Worm (Caenorhabditis elegans) whole organism, L1 larva: ENCODE measurements around the gene pat-6.
A peak's percentile ranks its signal among the peaks of the same experiment; 100 is the strongest.

Source experiments
- C16A3.4 ChIP-seq: fragments of 150-350 bp; optimal IDR thresholded peaks from 2 replicates; lab custom pipeline; 2014; ENCODE audit warnings: missing biosample characterization, missing genetic modification characterization
- C34B4.2 ChIP-seq: sonication (generic microtip); optimal IDR thresholded peaks from 2 replicates; lab custom pipeline; 2017; ENCODE audit warnings: mild to moderate bottlenecking, missing genetic modification characterization, missing compliant biosample characterization
- F16B12.6 ChIP-seq: fragments of 150-350 bp; optimal IDR thresholded peaks from 2 replicates; lab custom pipeline; 2014; ENCODE audit warnings: missing biosample characterization, missing genetic modification characterization
- alr-1 ChIP-seq: fragments of 200-800 bp; sonication (Bioruptor generic); optimal IDR thresholded peaks from 2 replicates; lab custom pipeline; 2018; ENCODE audit warnings: borderline replicate concordance, mild to moderate bottlenecking, missing genetic modification characterization, missing compliant biosample characterization
- ama-1 ChIP-seq: fragments of 150-350 bp; optimal IDR thresholded peaks from 2 replicates; lab custom pipeline; 2014
- blmp-1 ChIP-seq: fragments of 150-350 bp; optimal IDR thresholded peaks from 2 replicates; lab custom pipeline; 2014; ENCODE audit warnings: missing biosample characterization, missing genetic modification characterization
- ceh-63 ChIP-seq: fragments of 200-800 bp; sonication (Bioruptor generic); optimal IDR thresholded peaks from 2 replicates; lab custom pipeline; 2018; ENCODE audit warnings: mild to moderate bottlenecking, missing genetic modification characterization, missing compliant biosample characterization
- ceh-8 ChIP-seq: fragments of 200-800 bp; sonication (Bioruptor generic); optimal IDR thresholded peaks from 2 replicates; lab custom pipeline; 2018; ENCODE audit warnings: mild to moderate bottlenecking, missing genetic modification characterization, moderate library complexity, missing compliant biosample characterization
- ceh-82 ChIP-seq, 3 experiments: fragments of 150-350 bp in 1 of 3; sonication (generic microtip) in 2 of 3; optimal IDR thresholded peaks; 2 replicates each; lab custom pipeline; 2014 to 2017; ENCODE audit warnings: missing biosample characterization in 3 of 3, missing genetic modification characterization in 3 of 3
- ceh-88 ChIP-seq: fragments of 200-800 bp; sonication (Bioruptor generic); IDR thresholded peaks from 2 replicates; pipeline ENCODE4 v1.3.6; 2022; ENCODE audit warnings: missing genetic modification characterization, missing compliant biosample characterization
- ces-1 ChIP-seq: fragments of 150-350 bp; optimal IDR thresholded peaks from 2 replicates; lab custom pipeline; 2014; ENCODE audit warnings: missing biosample characterization, missing genetic modification reagents, missing genetic modification characterization
- dpl-1 ChIP-seq, 3 experiments: fragments of 150-350 bp in 2 of 3; sonication (generic microtip) in 1 of 3; optimal IDR thresholded peaks; 2 replicates each; lab custom pipeline; 2014 to 2017; ENCODE audit warnings: missing biosample characterization in 3 of 3, missing genetic modification characterization in 3 of 3, missing genetic modification reagents in 3 of 3
- dsc-1 ChIP-seq: sonication (generic microtip); optimal IDR thresholded peaks from 2 replicates; lab custom pipeline; 2016; ENCODE audit warnings: mild to moderate bottlenecking, missing genetic modification characterization, missing compliant biosample characterization
- efl-1 ChIP-seq, 4 experiments: fragments of 150-350 bp; optimal IDR thresholded peaks in 3 of 4; peaks in 1 of 4; 1 replicate in 1 of 4; 2 replicates in 3 of 4; lab custom pipeline; 2014; ENCODE audit warnings: missing biosample characterization in 2 of 4, missing genetic modification characterization in 2 of 4, missing genetic modification reagents in 2 of 4
- egl-13 ChIP-seq: sonication (generic microtip); optimal IDR thresholded peaks from 2 replicates; lab custom pipeline; 2016; ENCODE audit warnings: missing genotype, missing genetic modification reagents, missing genetic modification characterization, missing compliant biosample characterization
- egl-27 ChIP-seq, 2 experiments: fragments of 150-350 bp in 1 of 2; sonication (generic microtip); optimal IDR thresholded peaks; 3 replicates each; lab custom pipeline; 2017 to 2018; ENCODE audit warnings: missing biosample characterization in 2 of 2, missing genetic modification characterization in 2 of 2, missing genetic modification reagents in 2 of 2
- ets-5 ChIP-seq: fragments of 200-800 bp; sonication (Bioruptor generic); IDR thresholded peaks from 2 replicates; pipeline ENCODE4 v1.3.6; 2022; ENCODE audit warnings: missing genetic modification characterization, missing compliant biosample characterization
- fkh-10 ChIP-seq: sonication (generic microtip); optimal IDR thresholded peaks from 2 replicates; lab custom pipeline; 2017; ENCODE audit warnings: missing biosample characterization, missing genetic modification reagents, missing genetic modification characterization
- fkh-4 ChIP-seq: sonication (generic microtip); optimal IDR thresholded peaks from 2 replicates; lab custom pipeline; 2016; ENCODE audit warnings: missing compliant biosample characterization, missing genetic modification characterization, borderline replicate concordance
- fkh-8 ChIP-seq: sonication (generic microtip); optimal IDR thresholded peaks from 2 replicates; lab custom pipeline; 2016; ENCODE audit warnings: mild to moderate bottlenecking, missing genetic modification characterization, missing compliant biosample characterization
- fos-1 ChIP-seq: fragments of 150-350 bp; optimal IDR thresholded peaks from 2 replicates; lab custom pipeline; 2014; ENCODE audit warnings: missing biosample characterization, missing genetic modification characterization
- grh-1 ChIP-seq: fragments of 200-800 bp; sonication (Bioruptor generic); IDR thresholded peaks from 2 replicates; pipeline ENCODE4 v1.3.6; 2022; ENCODE audit warnings: missing genetic modification reagents, missing genetic modification characterization, missing compliant biosample characterization
- hpl-2 ChIP-seq: fragments of 150-350 bp; optimal IDR thresholded peaks from 2 replicates; lab custom pipeline; 2014; ENCODE audit warnings: missing biosample characterization, missing genetic modification reagents, missing genetic modification characterization
- irx-1 ChIP-seq: sonication (generic microtip); optimal IDR thresholded peaks from 2 replicates; lab custom pipeline; 2016; ENCODE audit warnings: missing genetic modification characterization, missing compliant biosample characterization
- isw-1 ChIP-seq: fragments of 200-800 bp; sonication (Bioruptor generic); IDR thresholded peaks from 2 replicates; pipeline ENCODE4 v1.3.6; 2022; ENCODE audit warnings: missing genetic modification characterization, missing compliant biosample characterization
- lin-13 ChIP-seq: fragments of 150-350 bp; optimal IDR thresholded peaks from 2 replicates; lab custom pipeline; 2014; ENCODE audit warnings: missing biosample characterization, missing genetic modification reagents, missing genetic modification characterization
- lin-15B ChIP-seq: fragments of 150-350 bp; sonication (generic microtip); optimal IDR thresholded peaks from 3 replicates; lab custom pipeline; 2014; ENCODE audit warnings: missing biosample characterization, missing genetic modification characterization
- lin-39 ChIP-seq: fragments of 150-350 bp; optimal IDR thresholded peaks from 2 replicates; lab custom pipeline; 2014; ENCODE audit warnings: missing biosample characterization, missing genetic modification reagents, missing genetic modification characterization
- lir-3 ChIP-seq: sonication (generic microtip); optimal IDR thresholded peaks from 2 replicates; lab custom pipeline; 2016; ENCODE audit warnings: mild to moderate bottlenecking, missing genetic modification characterization, moderate library complexity, missing compliant biosample characterization; ENCODE audit not compliant: poor library complexity
- mdl-1 ChIP-seq, 2 experiments: fragments of 150-350 bp; optimal IDR thresholded peaks; 2 replicates each; lab custom pipeline; 2014 to 2017; ENCODE audit warnings: missing biosample characterization in 2 of 2, missing genetic modification characterization in 2 of 2, inconsistent platforms in 1 of 2
- mep-1 ChIP-seq: fragments of 150-350 bp; optimal IDR thresholded peaks from 2 replicates; lab custom pipeline; 2014; ENCODE audit warnings: missing biosample characterization, missing genetic modification characterization
- nhr-11 ChIP-seq: fragments of 150-350 bp; optimal IDR thresholded peaks from 2 replicates; lab custom pipeline; 2014; ENCODE audit warnings: missing biosample characterization, missing genetic modification characterization
- nhr-12 ChIP-seq: sonication (generic microtip); optimal IDR thresholded peaks from 2 replicates; lab custom pipeline; 2017; ENCODE audit warnings: missing biosample characterization, missing genetic modification characterization
- nhr-19 ChIP-seq: fragments of 200-800 bp; sonication (Bioruptor generic); conservative IDR thresholded peaks from 2 replicates; pipeline ENCODE4 v1.3.6; 2022; ENCODE audit warnings: missing genetic modification characterization, missing compliant biosample characterization
- nhr-237 ChIP-seq: fragments of 150-350 bp; optimal IDR thresholded peaks from 2 replicates; lab custom pipeline; 2014; ENCODE audit warnings: missing biosample characterization, missing genetic modification characterization
- nhr-28 ChIP-seq: fragments of 150-350 bp; optimal IDR thresholded peaks from 2 replicates; lab custom pipeline; 2014; ENCODE audit warnings: missing biosample characterization, missing genetic modification characterization
- nhr-47 ChIP-seq: sonication (generic microtip); optimal IDR thresholded peaks from 2 replicates; lab custom pipeline; 2016; ENCODE audit warnings: mild to moderate bottlenecking, missing genetic modification characterization, moderate library complexity, missing compliant biosample characterization
- nhr-71 ChIP-seq: sonication (generic microtip); optimal IDR thresholded peaks from 2 replicates; lab custom pipeline; 2016; ENCODE audit warnings: mild to moderate bottlenecking, missing genetic modification characterization, moderate library complexity, missing compliant biosample characterization
- nhr-76 ChIP-seq: sonication (generic microtip); optimal IDR thresholded peaks from 2 replicates; lab custom pipeline; 2017; ENCODE audit warnings: missing biosample characterization, missing genetic modification characterization
- nhr-77 ChIP-seq: fragments of 150-350 bp; optimal IDR thresholded peaks from 2 replicates; lab custom pipeline; 2014; ENCODE audit warnings: missing biosample characterization, missing genetic modification characterization
- nhr-84 ChIP-seq: sonication (generic microtip); optimal IDR thresholded peaks from 2 replicates; lab custom pipeline; 2017; ENCODE audit warnings: missing biosample characterization, missing genetic modification characterization
- pax-3 ChIP-seq: fragments of 200-800 bp; sonication (Bioruptor generic); optimal IDR thresholded peaks from 2 replicates; lab custom pipeline; 2018; ENCODE audit warnings: mild to moderate bottlenecking, missing genetic modification characterization, moderate library complexity, missing compliant biosample characterization
- pqm-1 ChIP-seq: sonication (generic microtip); optimal IDR thresholded peaks from 3 replicates; lab custom pipeline; 2017; ENCODE audit warnings: missing biosample characterization, missing genetic modification characterization
- skn-1 ChIP-seq: fragments of 150-350 bp; optimal IDR thresholded peaks from 2 replicates; lab custom pipeline; 2014; ENCODE audit warnings: missing biosample characterization, missing genetic modification characterization
- snpc-4 ChIP-seq: fragments of 150-350 bp; optimal IDR thresholded peaks from 2 replicates; lab custom pipeline; 2014; ENCODE audit warnings: missing biosample characterization, missing genetic modification characterization
- sox-4 ChIP-seq: sonication (generic microtip); optimal IDR thresholded peaks from 2 replicates; lab custom pipeline; 2016; ENCODE audit warnings: missing genetic modification characterization, missing compliant biosample characterization
- sptf-1 ChIP-seq: fragments of 150-350 bp; optimal IDR thresholded peaks from 2 replicates; lab custom pipeline; 2014; ENCODE audit warnings: missing biosample characterization, missing genetic modification characterization
- swsn-7 ChIP-seq: sonication (generic microtip); optimal IDR thresholded peaks from 2 replicates; lab custom pipeline; 2016; ENCODE audit warnings: missing genetic modification characterization, missing compliant biosample characterization
- tbx-2 ChIP-seq: sonication (generic microtip); optimal IDR thresholded peaks from 2 replicates; lab custom pipeline; 2016; ENCODE audit warnings: missing genetic modification characterization, missing compliant biosample characterization
- tlp-1 ChIP-seq: fragments of 150-350 bp; optimal IDR thresholded peaks from 2 replicates; lab custom pipeline; 2014; ENCODE audit warnings: missing biosample characterization, missing genetic modification characterization
- unc-62 ChIP-seq: fragments of 150-350 bp; optimal IDR thresholded peaks from 2 replicates; lab custom pipeline; 2014; ENCODE audit warnings: missing biosample characterization, missing genetic modification reagents, missing genetic modification characterization
- unc-98 ChIP-seq: fragments of 200-800 bp; sonication (Bioruptor generic); IDR thresholded peaks from 2 replicates; pipeline ENCODE4 v1.3.6; 2022; ENCODE audit warnings: missing genetic modification characterization, missing compliant biosample characterization
- zag-1 ChIP-seq: fragments of 150-350 bp; optimal IDR thresholded peaks from 2 replicates; lab custom pipeline; 2014; ENCODE audit warnings: missing biosample characterization, missing genetic modification characterization
- ztf-11 ChIP-seq, 2 experiments: sonication (generic microtip); optimal IDR thresholded peaks; 2 replicates each; lab custom pipeline; 2016 to 2017; ENCODE audit warnings: missing genetic modification characterization in 2 of 2, missing biosample characterization in 1 of 2, missing compliant biosample characterization in 1 of 2
- ztf-4 ChIP-seq: fragments of 150-350 bp; optimal IDR thresholded peaks from 2 replicates; lab custom pipeline; 2014; ENCODE audit warnings: missing biosample characterization, missing genetic modification characterization

Gene pat-6

ce11 chrIV:294737-295136 is 30.7 kb upstream of the pat-6 start:
- no peak for TF ChIP-seq lin-39 (tag; lab: Kevin White, UChicago)
- no peak for TF ChIP-seq pax-3
- TF ChIP-seq nhr-19, result no peak; the same call in 1 of the 2 replicates
- no peak for TF ChIP-seq nhr-77 (tag; lab: Kevin White, UChicago)
- TF ChIP-seq ceh-63 (GFP tag; lab: Kevin White, UChicago), result no peak
- TF ChIP-seq alr-1 (tag; lab: Kevin White, UChicago), result no peak
- TF ChIP-seq tlp-1 (tag; lab: Kevin White, UChicago), result no peak
- no peak for TF ChIP-seq ceh-88
- TF ChIP-seq irx-1, result no peak
- no peak for TF ChIP-seq swsn-7 (tag; lab: Kevin White, UChicago)
- TF ChIP-seq isw-1 (GFP tag; lab: Robert Waterston, UW), result no peak
- peak; percentile 1 for TF ChIP-seq tbx-2 (tag; lab: Kevin White, UChicago)
- no peak for TF ChIP-seq egl-13
- no peak for TF ChIP-seq ztf-11 (tag; optimal IDR thresholded peaks at IDR 0.05; lab: Kevin White, UChicago)
- no peak for TF ChIP-seq fkh-8 (tag; lab: Kevin White, UChicago)
- no peak for TF ChIP-seq grh-1 (GFP tag; lab: Robert Waterston, UW)
- no peak for TF ChIP-seq hpl-2 (GFP tag; lab: Kevin White, UChicago)
- TF ChIP-seq mdl-1 (tag; optimal IDR thresholded peaks at IDR 0.05; lab: Kevin White, UChicago), result peak in 1 of 2 experiments; percentile 61
- TF ChIP-seq F16B12.6, result no peak
- peak; percentile 39 for TF ChIP-seq blmp-1 (tag; lab: Kevin White, UChicago)
- no peak for TF ChIP-seq nhr-11 (tag; lab: Kevin White, UChicago)
- TF ChIP-seq pqm-1 (tag; lab: Kevin White, UChicago), result no peak
- TF ChIP-seq fos-1, result no peak
- TF ChIP-seq fkh-10 (GFP tag; lab: Kevin White, UChicago), result no peak
- no peak for TF ChIP-seq lin-13 (GFP tag; lab: Kevin White, UChicago)
- no peak for TF ChIP-seq ceh-8 (GFP tag; lab: Kevin White, UChicago)
- no peak for TF ChIP-seq efl-1 (optimal IDR thresholded peaks at IDR 0.05; lab: Kevin White, UChicago)
- no peak for TF ChIP-seq efl-1 (GFP tag; optimal IDR thresholded peaks at IDR 0.05 in 1 of 2; lab: Kevin White, UChicago)
- TF ChIP-seq fkh-4 (tag; lab: Kevin White, UChicago), result no peak
- TF ChIP-seq egl-27 (tag; optimal IDR thresholded peaks at IDR 0.05; lab: Kevin White, UChicago), result no peak
- peak; percentile 38 for TF ChIP-seq nhr-71
- TF ChIP-seq nhr-12, result no peak
- TF ChIP-seq mep-1, result no peak
- no peak for TF ChIP-seq skn-1 (tag; lab: Kevin White, UChicago)
- no peak for TF ChIP-seq ces-1 (GFP tag; lab: Kevin White, UChicago)
- TF ChIP-seq sptf-1, result no peak
- no peak for TF ChIP-seq nhr-28 (tag; lab: Kevin White, UChicago)
- TF ChIP-seq ztf-4 (tag; lab: Kevin White, UChicago), result no peak
- no peak for TF ChIP-seq unc-62 (GFP tag; lab: Kevin White, UChicago)
- TF ChIP-seq ets-5 (GFP tag; lab: Robert Waterston, UW), result no peak
- TF ChIP-seq dpl-1 (GFP tag; optimal IDR thresholded peaks at IDR 0.05; lab: Kevin White, UChicago), result peak in 1 of 3 experiments; percentile 3
- TF ChIP-seq lir-3, result no peak
- no peak for TF ChIP-seq snpc-4 (tag; lab: Kevin White, UChicago)
- no peak for TF ChIP-seq dsc-1 (tag; lab: Kevin White, UChicago)
- TF ChIP-seq ceh-82 (tag; optimal IDR thresholded peaks at IDR 0.05; lab: Kevin White, UChicago), result no peak
- no peak for TF ChIP-seq ama-1 (lab: Kevin White, UChicago)
- TF ChIP-seq nhr-76 (tag; lab: Kevin White, UChicago), result no peak
- no peak for TF ChIP-seq C34B4.2 (tag; lab: Kevin White, UChicago)
- no peak for TF ChIP-seq nhr-237 (tag; lab: Kevin White, UChicago)
- TF ChIP-seq C16A3.4 (tag; lab: Kevin White, UChicago), result no peak
- no peak for TF ChIP-seq nhr-84 (tag; lab: Kevin White, UChicago)
- TF ChIP-seq sox-4, result no peak
- TF ChIP-seq lin-15B, result no peak
- TF ChIP-seq nhr-47 (tag; lab: Kevin White, UChicago), result no peak
- TF ChIP-seq zag-1 (tag; lab: Kevin White, UChicago), result no peak
- no peak for TF ChIP-seq unc-98 (GFP tag; lab: Robert Waterston, UW)
